Worm (Caenorhabditis elegans): Measurements from ENCODE around the gene imb-2.

Gene imb-2

ce11 chrII:14360675-14361074 lies 4.8 kb upstream of the imb-2 start:
- TF ChIP-seq ceh-31 (tag; optimal IDR thresholded peaks at IDR 0.05) (no peak), sdc-2 (tag; optimal IDR thresholded peaks at IDR 0.05) (peak; percentile 8), ceh-45 (GFP tag; IDR thresholded peaks at IDR 0.05) (no peak)

- TF ChIP-seq ahr-1 (tag; optimal IDR thresholded peaks at IDR 0.05) (no peak), hlh-30 (tag; optimal IDR thresholded peaks at IDR 0.05; ENCODE audit: insufficient read depth) (no peak), pag-3 (tag; optimal IDR thresholded peaks at IDR 0.05; ENCODE audit: borderline replicate concordance) (no peak), sox-4 (tag; optimal IDR thresholded peaks at IDR 0.05) (no peak), elt-2 (tag; optimal IDR thresholded peaks at IDR 0.05) (no peak), ceh-22 (tag; optimal IDR thresholded peaks at IDR 0.05) (no peak), tbx-2 (tag; optimal IDR thresholded peaks at IDR 0.05) (no peak), ceh-2 (tag; optimal IDR thresholded peaks at IDR 0.05) (no peak), tbx-7 (tag; optimal IDR thresholded peaks at IDR 0.05) (no peak), pha-4 (tag; optimal IDR thresholded peaks at IDR 0.05) (no peak), pax-1 (tag; optimal IDR thresholded peaks at IDR 0.05) (no peak), ceh-14 (tag; optimal IDR thresholded peaks at IDR 0.05) (no peak), ceh-30 (tag; optimal IDR thresholded peaks at IDR 0.05) (no peak), ceh-31 (tag; optimal IDR thresholded peaks at IDR 0.05) (no peak), ceh-6 (GFP tag; optimal IDR thresholded peaks at IDR 0.05) (no peak), sox-2 (GFP tag; IDR thresholded peaks at IDR 0.05) (no peak)
These were observed 3.8 kb upstream of the imb-2 start, which contains the start of gene tebp-1 for ce11 chrII:14361719-14362118. Gene tebp-1, plus strand, starts transcription at chrII:14362019.

- TF ChIP-seq dmd-4 (tag; optimal IDR thresholded peaks at IDR 0.05; ENCODE audit: borderline replicate concordance) (no peak), dve-1 (tag; optimal IDR thresholded peaks at IDR 0.05) (peak; percentile 57), ref-2 (tag; optimal IDR thresholded peaks at IDR 0.05) (no peak)
These were observed 9.1 kb downstream of the imb-2 start for ce11 chrII:14374594-14374993.

ce11 chrII:14377796-14378195 lies 12.3 kb downstream of the imb-2 start, which contains the start of gene acr-20:
Gene acr-20, minus strand, starts transcription at chrII:14377896.
- TF ChIP-seq hlh-30 (tag; optimal IDR thresholded peaks at IDR 0.05; ENCODE audit: insufficient read depth) = peak; percentile 15
- TF ChIP-seq pros-1 (tag; optimal IDR thresholded peaks at IDR 0.05) = no peak

- TF ChIP-seq ceh-19 (GFP tag; optimal IDR thresholded peaks at IDR 0.05) (no peak), che-1 (tag; optimal IDR thresholded peaks at IDR 0.05) (no peak)
These were observed 15.3 kb downstream of the imb-2 start for ce11 chrII:14380778-14381177.

- TF ChIP-seq ref-2 (tag; optimal IDR thresholded peaks at IDR 0.05) (no peak), ets-4 (tag; optimal IDR thresholded peaks at IDR 0.05) (no peak), rnt-1 (tag; optimal IDR thresholded peaks at IDR 0.05) (no peak), dve-1 (tag; optimal IDR thresholded peaks at IDR 0.05) (no peak), C08G9.2 (tag; optimal IDR thresholded peaks at IDR 0.05) (no peak), unc-86 (tag; optimal IDR thresholded peaks at IDR 0.05) (no peak), ceh-45 (GFP tag; IDR thresholded peaks at IDR 0.05) (no peak), fkh-10 (GFP tag; optimal IDR thresholded peaks at IDR 0.05) (no peak), unc-42 (tag; optimal IDR thresholded peaks at IDR 0.05) (no peak), hlh-8 (tag; optimal IDR thresholded peaks at IDR 0.05) (no peak), ceh-22 (tag; optimal IDR thresholded peaks at IDR 0.05) (no peak), hlh-30 (tag; optimal IDR thresholded peaks at IDR 0.05; ENCODE audit: insufficient read depth) (no peak), sdc-2 (tag; optimal IDR thresholded peaks at IDR 0.05) (no peak), ztf-16 (tag; optimal IDR thresholded peaks at IDR 0.05) (no peak), sox-2 (GFP tag; IDR thresholded peaks at IDR 0.05) (no peak), tbx-2 (tag; optimal IDR thresholded peaks at IDR 0.05) (no peak), pha-2 (tag; optimal IDR thresholded peaks at IDR 0.05) (no peak)
These were observed 15.9 kb downstream of the imb-2 start, which contains the start of gene sdz-26 for ce11 chrII:14381450-14381849. Gene sdz-26, plus strand, starts transcription at chrII:14381750.
